Worm (Caenorhabditis elegans): ENCODE data around the gene F44A2.5.

The F44A2.5 gene

ce11 chrV:9305116-9305515, 7.7 kb downstream of the F44A2.5 start, which contains the start of gene F44A2.3:
TSS of gene F44A2.3 (plus strand) at chrV:9305416.
- peak; percentile 26 for TF ChIP-seq blmp-1 (tag; optimal IDR thresholded peaks at IDR 0.05)
- TF ChIP-seq hlh-17 (GFP tag; optimal IDR thresholded peaks at IDR 0.05; ENCODE audit: borderline replicate concordance), result no peak
- TF ChIP-seq efl-1 (optimal IDR thresholded peaks at IDR 0.05), result no peak
- peak in 1 of 2 experiments; percentile 29 for TF ChIP-seq efl-1 (GFP tag; optimal IDR thresholded peaks at IDR 0.05 in 1 of 2)

ce11 chrV:9312377-9312776, 14.9 kb downstream of the F44A2.5 start:
- TF ChIP-seq rnt-1 (tag; optimal IDR thresholded peaks at IDR 0.05) (no peak), hlh-4 (tag; optimal IDR thresholded peaks at IDR 0.05) (no peak), efl-1 (optimal IDR thresholded peaks at IDR 0.05) (no peak), efl-1 (GFP tag; optimal IDR thresholded peaks at IDR 0.05 in 1 of 2) (peak in 1 of 2 experiments; percentile 59), fkh-10 (GFP tag; optimal IDR thresholded peaks at IDR 0.05) (peak; percentile 85), irx-1 (tag; optimal IDR thresholded peaks at IDR 0.05) (no peak), dsc-1 (tag; optimal IDR thresholded peaks at IDR 0.05) (no peak), lin-14 (GFP tag; optimal IDR thresholded peaks at IDR 0.05) (peak; percentile 24), nhr-90 (tag; optimal IDR thresholded peaks at IDR 0.05; ENCODE audit: poor library complexity) (no peak)

- TF ChIP-seq sox-4 (tag; optimal IDR thresholded peaks at IDR 0.05), result no peak
- TF ChIP-seq sptf-1 (tag; optimal IDR thresholded peaks at IDR 0.05), result no peak
- no peak for TF ChIP-seq nhr-76 (tag; optimal IDR thresholded peaks at IDR 0.05)
- TF ChIP-seq elt-2 (tag; optimal IDR thresholded peaks at IDR 0.05), result no peak
Measured at ce11 chrV:9314408-9314807, 17.0 kb downstream of the F44A2.5 start.

- no peak for TF ChIP-seq tlp-1 (tag; optimal IDR thresholded peaks at IDR 0.05)
- no peak for TF ChIP-seq nhr-90 (tag; optimal IDR thresholded peaks at IDR 0.05; ENCODE audit: poor library complexity)
- TF ChIP-seq fkh-10 (GFP tag; optimal IDR thresholded peaks at IDR 0.05), result peak; percentile 80
- TF ChIP-seq C04F5.9 (tag; optimal IDR thresholded peaks at IDR 0.05), result no peak
- no peak for TF ChIP-seq unc-98 (GFP tag; IDR thresholded peaks at IDR 0.05)
- no peak for TF ChIP-seq aly-2 (tag; optimal IDR thresholded peaks at IDR 0.05)
- no peak for TF ChIP-seq elt-2 (tag; optimal IDR thresholded peaks at IDR 0.05)
- no peak for TF ChIP-seq ceh-63 (GFP tag; optimal IDR thresholded peaks at IDR 0.05)
- TF ChIP-seq lin-13 (GFP tag; optimal IDR thresholded peaks at IDR 0.05), result no peak
- no peak for TF ChIP-seq lsy-2 (tag; optimal IDR thresholded peaks at IDR 0.05)
- TF ChIP-seq lin-14 (GFP tag; optimal IDR thresholded peaks at IDR 0.05), result peak; percentile 29
- TF ChIP-seq irx-1 (tag; optimal IDR thresholded peaks at IDR 0.05), result no peak
- no peak for TF ChIP-seq alr-1 (tag; optimal IDR thresholded peaks at IDR 0.05; ENCODE audit: borderline replicate concordance)
Measured at ce11 chrV:9316970-9317369, 19.5 kb downstream of the F44A2.5 start.

- no peak for TF ChIP-seq C34B4.2 (tag; optimal IDR thresholded peaks at IDR 0.05)
- peak; percentile 6 for TF ChIP-seq blmp-1 (tag; optimal IDR thresholded peaks at IDR 0.05)
- TF ChIP-seq tbx-2 (tag; optimal IDR thresholded peaks at IDR 0.05), result peak; percentile 30
- peak; percentile 24 for TF ChIP-seq ceh-8 (GFP tag; optimal IDR thresholded peaks at IDR 0.05)
- 0 out of 2 replicates have a peak, but pooled peaks have one; percentile 34 for TF ChIP-seq mab-9 (GFP tag; IDR thresholded peaks at IDR 0.05)
- peak; percentile 47 for TF ChIP-seq elt-2 (tag; optimal IDR thresholded peaks at IDR 0.05)
- TF ChIP-seq vab-15 (tag; optimal IDR thresholded peaks at IDR 0.05), result no peak
- no peak for TF ChIP-seq nhr-12 (tag; optimal IDR thresholded peaks at IDR 0.05)
- TF ChIP-seq ztf-11 (tag; optimal IDR thresholded peaks at IDR 0.05), result peak in 1 of 2 experiments; percentile 29
- TF ChIP-seq nhr-77 (tag; optimal IDR thresholded peaks at IDR 0.05), result peak; percentile 8
- TF ChIP-seq unc-30 (tag; optimal IDR thresholded peaks at IDR 0.05), result no peak
- no peak for TF ChIP-seq ceh-63 (GFP tag; optimal IDR thresholded peaks at IDR 0.05)
- no peak for TF ChIP-seq nhr-237 (tag; optimal IDR thresholded peaks at IDR 0.05)
- no peak for TF ChIP-seq fkh-8 (tag; optimal IDR thresholded peaks at IDR 0.05)
- no peak for TF ChIP-seq nhr-28 (tag; optimal IDR thresholded peaks at IDR 0.05)
- TF ChIP-seq fkh-4 (tag; optimal IDR thresholded peaks at IDR 0.05; ENCODE audit: borderline replicate concordance), result no peak
- TF ChIP-seq jun-1 (tag; optimal IDR thresholded peaks at IDR 0.05), result no peak
- TF ChIP-seq nhr-90 (tag; optimal IDR thresholded peaks at IDR 0.05; ENCODE audit: poor library complexity), result peak; percentile 59
- no peak for TF ChIP-seq zip-4 (GFP tag; optimal IDR thresholded peaks at IDR 0.05)
- no peak for TF ChIP-seq sup-37 (GFP tag; optimal IDR thresholded peaks at IDR 0.05)
- TF ChIP-seq nhr-76 (tag; optimal IDR thresholded peaks at IDR 0.05), result peak; percentile 1
- no peak for TF ChIP-seq lir-3 (tag; optimal IDR thresholded peaks at IDR 0.05; ENCODE audit: poor library complexity)
- TF ChIP-seq isw-1 (GFP tag; IDR thresholded peaks at IDR 0.05), result no peak
- TF ChIP-seq C16A3.4 (tag; optimal IDR thresholded peaks at IDR 0.05), result peak; percentile 33
- peak; percentile 6 for TF ChIP-seq ztf-4 (tag; optimal IDR thresholded peaks at IDR 0.05)
- TF ChIP-seq ceh-90 (tag; optimal IDR thresholded peaks at IDR 0.05), result no peak
- TF ChIP-seq xbp-1 (tag; optimal IDR thresholded peaks at IDR 0.05), result peak; percentile 19
Measured at ce11 chrV:9318046-9318445, 20.6 kb downstream of the F44A2.5 start, which contains the start of gene kvs-3. TSS of gene kvs-3 (plus strand) at chrV:9318311.
